Worm (Caenorhabditis elegans): ENCODE data around the gene lgc-31.

The lgc-31 gene

DNA sequence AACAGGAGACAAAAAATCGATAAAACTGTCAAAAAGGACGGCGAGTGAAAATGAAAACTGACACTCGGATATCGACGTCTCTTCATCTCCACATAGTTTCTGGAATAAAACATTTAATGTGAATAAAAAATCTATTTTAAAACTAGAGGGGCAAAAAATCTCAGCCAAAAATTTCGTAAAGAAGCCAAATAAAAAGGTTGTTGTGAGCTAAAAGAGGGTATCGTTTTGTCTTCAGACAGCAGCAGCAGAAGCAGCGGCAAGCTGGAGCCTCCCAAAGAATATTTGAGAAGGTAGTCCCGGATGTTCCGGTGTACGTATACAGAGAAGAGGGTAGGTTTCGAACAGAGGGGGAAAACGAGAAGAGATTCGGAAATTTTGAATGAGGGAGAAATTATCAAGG, at the start of gene lgc-31:
Gene lgc-31, minus strand, starts transcription at position 101 of the 400 bp plus-strand sequence.
- TF ChIP-seq med-1 (GFP tag; optimal IDR thresholded peaks at IDR 0.05; ENCODE audit: insufficient read depth) (no peak), ztf-29 (GFP tag; IDR thresholded peaks at IDR 0.05) (no peak), cog-1 (tag; optimal IDR thresholded peaks at IDR 0.05) (no peak), klf-2 (GFP tag; conservative IDR thresholded peaks at IDR 0.05) (no peak), flt-1 (GFP tag; IDR thresholded peaks at IDR 0.05) (no peak)

DNA sequence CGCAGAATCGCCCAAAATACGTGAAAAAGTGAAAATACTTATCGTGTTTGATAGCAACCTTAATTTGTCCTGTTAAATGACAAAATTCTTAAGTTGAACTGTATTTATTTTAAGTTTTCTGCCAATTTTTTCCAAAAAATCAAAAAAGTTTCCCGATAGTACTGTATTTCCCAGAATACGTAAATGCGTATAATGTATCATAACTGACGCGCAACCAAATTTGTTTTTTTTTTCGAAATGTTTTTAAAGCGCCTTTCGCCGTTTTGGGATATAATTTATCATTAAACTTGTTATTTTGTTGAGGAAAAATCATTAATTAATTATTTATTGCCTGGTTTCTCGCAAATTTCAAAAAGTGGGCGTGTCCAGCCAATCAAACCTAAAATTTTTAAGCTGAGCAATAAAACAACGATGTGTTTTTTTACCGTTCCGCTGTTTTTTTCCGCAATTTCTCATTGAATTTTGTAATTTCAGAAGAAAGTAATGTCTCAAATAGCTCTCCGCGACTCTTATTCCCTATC, 49.2 kb upstream of the lgc-31 start, which contains the start of gene fbxa-95:
Gene fbxa-95, plus strand, starts transcription at position 471 of the 521 bp plus-strand sequence.
- TF ChIP-seq tab-1 (GFP tag; IDR thresholded peaks at IDR 0.05) = no peak
- no peak for TF ChIP-seq klf-2 (GFP tag; conservative IDR thresholded peaks at IDR 0.05)
- no peak for TF ChIP-seq ref-1 (GFP tag; conservative IDR thresholded peaks at IDR 0.05)
- no peak for TF ChIP-seq cog-1 (tag; optimal IDR thresholded peaks at IDR 0.05)
- TF ChIP-seq med-1 (GFP tag; optimal IDR thresholded peaks at IDR 0.05; ENCODE audit: insufficient read depth) = no peak
- no peak for TF ChIP-seq flt-1 (GFP tag; IDR thresholded peaks at IDR 0.05)
- TF ChIP-seq T22C8.4 (GFP tag; IDR thresholded peaks at IDR 0.05) = no peak
- TF ChIP-seq ztf-29 (GFP tag; IDR thresholded peaks at IDR 0.05) = no peak
- no peak for TF ChIP-seq ztf-23 (GFP tag; IDR thresholded peaks at IDR 0.05)

DNA sequence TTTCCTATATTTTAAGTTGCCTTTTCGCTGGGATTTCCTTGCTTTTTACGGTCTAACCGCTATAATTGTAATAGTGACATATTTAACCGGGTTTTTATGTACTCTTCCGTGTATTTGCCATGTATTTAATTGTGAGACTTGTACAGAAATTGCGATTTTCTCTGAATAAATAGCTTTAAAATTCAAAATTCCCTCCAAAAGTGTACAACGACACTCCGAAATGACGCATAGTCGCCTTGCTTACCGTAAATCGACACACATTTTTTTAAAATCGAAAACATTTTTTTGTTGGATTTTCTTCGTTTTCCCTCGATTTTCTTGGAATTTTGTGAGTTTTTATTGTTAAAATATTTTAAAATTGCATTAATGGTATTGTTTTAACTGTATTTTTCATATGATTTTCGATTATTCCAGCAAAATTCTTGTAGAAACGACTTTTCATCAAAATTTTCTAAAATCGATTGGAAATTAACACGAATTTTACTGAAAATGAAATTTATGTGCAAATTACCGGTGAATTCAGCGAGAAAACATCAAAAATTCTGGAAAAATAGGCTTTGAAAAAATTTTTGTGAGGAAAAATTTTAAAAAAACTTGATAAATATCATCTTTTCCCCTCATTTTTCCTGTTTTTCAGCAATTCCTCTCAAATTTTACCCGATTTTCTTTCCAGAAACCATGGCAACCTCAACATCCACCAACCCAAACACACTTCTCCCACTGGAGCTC, 48.0 kb upstream of the lgc-31 start, which contains the start of gene lsm-5:
Gene lsm-5, plus strand, starts transcription at position 679 of the 729 bp plus-strand sequence.
- TF ChIP-seq cog-1 (tag; optimal IDR thresholded peaks at IDR 0.05) (no peak), T22C8.4 (GFP tag; IDR thresholded peaks at IDR 0.05) (no peak), ref-1 (GFP tag; conservative IDR thresholded peaks at IDR 0.05) (no peak), ztf-23 (GFP tag; IDR thresholded peaks at IDR 0.05) (no peak), med-1 (GFP tag; optimal IDR thresholded peaks at IDR 0.05; ENCODE audit: insufficient read depth) (no peak), ztf-29 (GFP tag; IDR thresholded peaks at IDR 0.05) (no peak), flt-1 (GFP tag; IDR thresholded peaks at IDR 0.05) (no peak)

DNA sequence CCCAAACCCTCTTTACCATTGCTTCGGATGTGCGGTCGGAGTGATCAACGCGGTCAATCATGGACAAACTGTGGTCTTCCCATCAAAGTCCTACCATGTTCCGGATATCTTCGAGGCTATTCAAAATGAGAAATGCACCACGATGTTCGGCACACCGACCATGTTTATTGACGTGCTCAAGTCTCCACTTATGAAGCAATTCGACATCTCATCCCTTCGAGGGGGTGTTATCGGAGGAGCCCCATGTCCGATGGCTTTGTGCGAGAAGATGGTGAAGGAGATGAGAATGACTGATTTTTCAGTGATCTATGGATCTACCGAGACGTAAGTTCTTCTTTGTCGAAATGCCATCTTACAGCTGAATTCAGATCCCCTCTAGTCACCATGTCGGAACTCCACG, 46.6 kb upstream of the lgc-31 start:
- no peak for TF ChIP-seq flt-1 (GFP tag; IDR thresholded peaks at IDR 0.05)

DNA sequence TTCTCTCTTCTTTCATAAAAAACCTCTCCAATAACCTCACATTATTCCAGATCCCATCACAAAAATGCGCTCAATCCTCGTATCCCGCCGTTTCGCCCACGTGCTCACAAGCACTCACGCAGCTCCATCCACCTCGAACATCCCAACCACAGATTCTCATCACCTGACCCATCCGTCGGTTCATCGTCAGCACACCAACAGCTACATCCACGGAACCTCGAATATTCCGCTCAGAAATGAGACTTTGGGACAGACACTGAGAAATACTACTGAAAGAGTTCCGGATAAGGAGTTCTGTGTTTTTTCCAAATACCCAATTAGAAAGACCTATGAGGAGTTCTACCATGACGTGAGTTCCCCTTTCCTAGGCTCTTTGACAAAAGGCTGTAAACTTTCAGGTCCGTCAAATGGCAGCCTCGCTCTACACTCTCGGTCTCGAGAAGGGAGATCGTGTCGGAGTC, 45.6 kb upstream of the lgc-31 start, which contains the start of gene acs-2:
Gene acs-2, plus strand, starts transcription at position 51 of the 461 bp plus-strand sequence.
- TF ChIP-seq ref-1 (GFP tag; conservative IDR thresholded peaks at IDR 0.05) = no peak
- TF ChIP-seq ztf-29 (GFP tag; IDR thresholded peaks at IDR 0.05) = no peak
- no peak for TF ChIP-seq flt-1 (GFP tag; IDR thresholded peaks at IDR 0.05)
- no peak for TF ChIP-seq ztf-23 (GFP tag; IDR thresholded peaks at IDR 0.05)
- TF ChIP-seq klf-2 (GFP tag; conservative IDR thresholded peaks at IDR 0.05) = no peak
- no peak for TF ChIP-seq cog-1 (tag; optimal IDR thresholded peaks at IDR 0.05)

DNA sequence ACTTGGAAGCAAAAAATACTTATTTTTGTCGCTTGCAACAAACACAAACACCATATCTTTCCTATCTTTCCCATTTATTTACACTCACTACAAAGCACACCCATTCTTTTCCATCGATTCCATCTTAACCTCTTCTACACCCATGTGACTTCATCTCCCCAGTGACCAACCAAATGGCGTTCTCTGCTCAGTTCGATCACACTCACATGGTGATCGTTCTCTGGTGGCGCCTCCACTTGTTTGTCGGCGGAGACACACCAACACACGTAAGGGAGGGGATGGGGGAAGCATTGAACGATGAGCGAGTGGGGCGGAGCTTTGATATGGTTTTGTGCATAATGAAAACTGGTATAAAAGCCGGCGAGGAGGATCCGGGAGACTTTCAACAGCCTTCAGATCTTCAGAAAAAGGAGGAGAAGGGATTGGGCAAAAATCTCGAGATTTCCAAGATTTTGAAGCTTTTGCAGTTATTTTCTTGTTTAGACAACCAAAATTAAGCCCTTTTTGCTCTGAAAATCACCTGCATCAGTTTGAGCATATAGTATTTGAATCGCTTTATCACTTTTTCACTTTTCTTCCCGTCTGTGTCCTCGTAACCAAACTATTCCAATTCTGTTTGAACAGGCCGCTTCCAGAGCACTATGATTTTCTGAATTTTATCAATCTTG, 44.8 kb upstream of the lgc-31 start:
- TF ChIP-seq ztf-23 (GFP tag; IDR thresholded peaks at IDR 0.05) (no peak), T22C8.4 (GFP tag; IDR thresholded peaks at IDR 0.05) (no peak), flt-1 (GFP tag; IDR thresholded peaks at IDR 0.05) (no peak), tab-1 (GFP tag; IDR thresholded peaks at IDR 0.05) (no peak), med-1 (GFP tag; optimal IDR thresholded peaks at IDR 0.05; ENCODE audit: insufficient read depth) (no peak), klf-2 (GFP tag; conservative IDR thresholded peaks at IDR 0.05) (no peak), cog-1 (tag; optimal IDR thresholded peaks at IDR 0.05) (no peak), ref-1 (GFP tag; conservative IDR thresholded peaks at IDR 0.05) (no peak), ztf-29 (GFP tag; IDR thresholded peaks at IDR 0.05) (no peak)

DNA sequence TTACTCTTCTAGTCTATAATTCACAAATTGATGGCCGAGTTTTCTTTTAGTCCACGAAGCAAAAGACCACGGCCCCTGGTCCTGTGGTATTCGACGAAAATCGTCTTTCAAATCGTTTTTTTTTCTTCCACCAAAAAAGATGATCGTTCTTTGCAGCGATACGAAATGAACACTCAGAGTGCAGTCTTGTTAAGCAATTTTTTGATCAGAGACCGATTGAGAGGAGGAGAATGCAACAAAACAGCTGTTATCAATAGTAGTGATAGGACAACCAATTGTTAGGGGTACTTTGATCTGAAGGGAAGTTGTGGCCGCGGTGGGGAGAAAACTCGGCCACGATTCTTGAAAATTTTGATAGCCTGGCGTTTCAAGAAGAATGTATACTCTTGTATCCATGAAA, 42.2 kb upstream of the lgc-31 start:
- TF ChIP-seq med-1 (GFP tag; optimal IDR thresholded peaks at IDR 0.05; ENCODE audit: insufficient read depth) (no peak), tab-1 (GFP tag; IDR thresholded peaks at IDR 0.05) (no peak), flt-1 (GFP tag; IDR thresholded peaks at IDR 0.05) (no peak), cog-1 (tag; optimal IDR thresholded peaks at IDR 0.05) (no peak), ztf-23 (GFP tag; IDR thresholded peaks at IDR 0.05) (no peak), T22C8.4 (GFP tag; IDR thresholded peaks at IDR 0.05) (no peak), ref-1 (GFP tag; conservative IDR thresholded peaks at IDR 0.05) (no peak)

DNA sequence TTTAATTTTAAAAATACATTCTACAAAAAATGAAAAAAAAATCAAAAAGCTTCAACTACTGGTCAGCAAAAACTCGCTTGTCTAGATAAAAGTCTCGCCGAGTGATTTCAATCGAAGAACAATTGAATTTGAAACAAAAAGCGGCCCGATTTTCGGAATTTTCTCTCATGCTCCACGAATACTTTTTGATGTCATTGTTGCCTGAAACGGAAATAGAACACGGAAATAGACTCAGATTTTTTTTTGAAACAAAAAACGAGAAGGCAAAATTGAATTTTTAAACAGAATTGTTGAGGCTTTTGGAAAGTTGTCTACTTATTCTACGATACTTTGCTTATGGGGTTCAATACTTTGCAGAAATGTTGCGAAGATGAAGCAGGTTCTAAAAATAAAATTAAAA, 41.7 kb upstream of the lgc-31 start:
- TF ChIP-seq T22C8.4 (GFP tag; IDR thresholded peaks at IDR 0.05) = no peak
- no peak for TF ChIP-seq ref-1 (GFP tag; conservative IDR thresholded peaks at IDR 0.05)
- TF ChIP-seq tab-1 (GFP tag; IDR thresholded peaks at IDR 0.05) = no peak
- no peak for TF ChIP-seq cog-1 (tag; optimal IDR thresholded peaks at IDR 0.05)
- no peak for TF ChIP-seq klf-2 (GFP tag; conservative IDR thresholded peaks at IDR 0.05)
- no peak for TF ChIP-seq flt-1 (GFP tag; IDR thresholded peaks at IDR 0.05)
- TF ChIP-seq ztf-29 (GFP tag; IDR thresholded peaks at IDR 0.05) = no peak
- TF ChIP-seq ztf-23 (GFP tag; IDR thresholded peaks at IDR 0.05) = no peak
- TF ChIP-seq med-1 (GFP tag; optimal IDR thresholded peaks at IDR 0.05; ENCODE audit: insufficient read depth) = no peak

DNA sequence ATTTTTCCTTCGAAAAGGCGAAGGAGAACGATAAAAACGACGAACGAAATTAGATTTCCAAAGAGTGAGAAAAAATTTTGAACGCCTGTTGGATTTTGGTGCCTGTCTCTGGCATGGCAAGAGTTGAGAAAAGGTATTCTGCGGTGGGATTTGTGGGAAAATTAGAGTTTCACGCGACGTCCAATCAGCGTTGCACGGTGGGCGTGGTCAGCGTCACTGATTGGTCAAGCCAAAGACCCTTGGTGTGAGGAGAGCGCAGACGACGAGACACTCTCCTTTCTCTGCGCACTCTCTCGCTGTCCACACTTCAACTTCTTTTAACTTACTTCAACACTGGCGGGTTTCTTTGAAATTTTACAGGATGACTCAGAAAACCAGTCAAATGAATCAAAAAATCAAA, 40.7 kb upstream of the lgc-31 start:
- TF ChIP-seq tab-1 (GFP tag; IDR thresholded peaks at IDR 0.05) (no peak), T22C8.4 (GFP tag; IDR thresholded peaks at IDR 0.05) (no peak), ztf-23 (GFP tag; IDR thresholded peaks at IDR 0.05) (no peak), flt-1 (GFP tag; IDR thresholded peaks at IDR 0.05) (no peak), ztf-29 (GFP tag; IDR thresholded peaks at IDR 0.05) (no peak), cog-1 (tag; optimal IDR thresholded peaks at IDR 0.05) (no peak), ref-1 (GFP tag; conservative IDR thresholded peaks at IDR 0.05) (no peak), klf-2 (GFP tag; conservative IDR thresholded peaks at IDR 0.05) (no peak), med-1 (GFP tag; optimal IDR thresholded peaks at IDR 0.05; ENCODE audit: insufficient read depth) (no peak)

All from whole organism, midembryonic.